Worm (Caenorhabditis elegans): Measurements from ENCODE around the gene clc-5.

Gene clc-5

ce11 chrX:7436912-7437311 lies 3.5 kb downstream of the clc-5 start (continued):
- no peak for TF ChIP-seq lin-39 (tag; optimal IDR thresholded peaks at IDR 0.05)
- no peak for TF ChIP-seq dsc-1 (tag; optimal IDR thresholded peaks at IDR 0.05)
- TF ChIP-seq Y116A8C.19 (tag; optimal IDR thresholded peaks at IDR 0.05; ENCODE audit: borderline replicate concordance) = no peak
- TF ChIP-seq nhr-11 (tag; optimal IDR thresholded peaks at IDR 0.05) = no peak
- TF ChIP-seq nhr-28 (tag; optimal IDR thresholded peaks at IDR 0.05) = no peak
- no peak for TF ChIP-seq fkh-4 (tag; optimal IDR thresholded peaks at IDR 0.05; ENCODE audit: borderline replicate concordance)
- TF ChIP-seq zag-1 (tag; optimal IDR thresholded peaks at IDR 0.05) = no peak
- TF ChIP-seq isw-1 (GFP tag; IDR thresholded peaks at IDR 0.05) = no peak
- no peak for TF ChIP-seq ceh-90 (tag; optimal IDR thresholded peaks at IDR 0.05)
- no peak for TF ChIP-seq efl-3 (GFP tag; optimal IDR thresholded peaks at IDR 0.05)
- TF ChIP-seq xbp-1 (tag; optimal IDR thresholded peaks at IDR 0.05) = no peak
- TF ChIP-seq ceh-8 (GFP tag; optimal IDR thresholded peaks at IDR 0.05) = no peak
- no peak for TF ChIP-seq ztf-4 (tag; optimal IDR thresholded peaks at IDR 0.05)
- TF ChIP-seq ets-5 (GFP tag; IDR thresholded peaks at IDR 0.05) = no peak
- TF ChIP-seq egl-27 (tag; optimal IDR thresholded peaks at IDR 0.05) = no peak
- TF ChIP-seq grh-1 (GFP tag; IDR thresholded peaks at IDR 0.05) = no peak
- TF ChIP-seq sox-4 (tag; optimal IDR thresholded peaks at IDR 0.05) = no peak
- TF ChIP-seq hpl-2 (GFP tag; optimal IDR thresholded peaks at IDR 0.05) = no peak
- TF ChIP-seq nhr-76 (tag; optimal IDR thresholded peaks at IDR 0.05) = no peak
- no peak for TF ChIP-seq C16A3.4 (tag; optimal IDR thresholded peaks at IDR 0.05)
- no peak for TF ChIP-seq unc-86 (tag; optimal IDR thresholded peaks at IDR 0.05)
- no peak for TF ChIP-seq mep-1 (tag; optimal IDR thresholded peaks at IDR 0.05)
- peak in 2 of 6 experiments; percentile 53 to 71 for TF ChIP-seq elt-3 (tag; optimal IDR thresholded peaks at IDR 0.05)
- no peak for TF ChIP-seq aha-1 (tag; optimal IDR thresholded peaks at IDR 0.05)
- peak in 1 of 2 experiments; percentile 67 for TF ChIP-seq lin-35 (GFP tag; optimal IDR thresholded peaks at IDR 0.05)
- no peak for TF ChIP-seq pax-3 (tag; optimal IDR thresholded peaks at IDR 0.05)
- TF ChIP-seq ama-1 (optimal IDR thresholded peaks at IDR 0.05) = no peak
- no peak for TF ChIP-seq ceh-88 (GFP tag; IDR thresholded peaks at IDR 0.05)
- no peak for TF ChIP-seq mab-9 (GFP tag; IDR thresholded peaks at IDR 0.05)
- TF ChIP-seq ztf-11 (tag; optimal IDR thresholded peaks at IDR 0.05) = no peak
- TF ChIP-seq fkh-10 (GFP tag; optimal IDR thresholded peaks at IDR 0.05) = no peak
- TF ChIP-seq lir-3 (tag; optimal IDR thresholded peaks at IDR 0.05; ENCODE audit: poor library complexity) = no peak
- TF ChIP-seq skn-1 (tag; optimal IDR thresholded peaks at IDR 0.05) = no peak
- peak; percentile 48 for TF ChIP-seq lin-14 (GFP tag; optimal IDR thresholded peaks at IDR 0.05)
- TF ChIP-seq zip-4 (GFP tag; optimal IDR thresholded peaks at IDR 0.05) = no peak
- TF ChIP-seq blmp-1 (tag; optimal IDR thresholded peaks at IDR 0.05) = peak; percentile 61
- TF ChIP-seq efl-1 (optimal IDR thresholded peaks at IDR 0.05) = no peak
- TF ChIP-seq efl-1 (GFP tag; optimal IDR thresholded peaks at IDR 0.05 in 1 of 2) = no peak
- no peak for TF ChIP-seq swsn-7 (tag; optimal IDR thresholded peaks at IDR 0.05)
- no peak for TF ChIP-seq lsy-2 (tag; optimal IDR thresholded peaks at IDR 0.05)
- no peak for TF ChIP-seq tlp-1 (tag; optimal IDR thresholded peaks at IDR 0.05)
- TF ChIP-seq ces-1 (GFP tag; optimal IDR thresholded peaks at IDR 0.05) = no peak
- no peak for TF ChIP-seq lin-13 (GFP tag; optimal IDR thresholded peaks at IDR 0.05)
- no peak for TF ChIP-seq fkh-8 (tag; optimal IDR thresholded peaks at IDR 0.05)
- 0 out of 2 replicates have a peak, but pooled peaks have one; percentile 8 for TF ChIP-seq nhr-19 (GFP tag; conservative IDR thresholded peaks at IDR 0.05)
- no peak for TF ChIP-seq unc-62 (GFP tag; optimal IDR thresholded peaks at IDR 0.05)
- TF ChIP-seq nhr-84 (tag; optimal IDR thresholded peaks at IDR 0.05) = no peak
